Worm (Caenorhabditis elegans): ENCODE results near the gene grd-14.

Gene grd-14

DNA sequence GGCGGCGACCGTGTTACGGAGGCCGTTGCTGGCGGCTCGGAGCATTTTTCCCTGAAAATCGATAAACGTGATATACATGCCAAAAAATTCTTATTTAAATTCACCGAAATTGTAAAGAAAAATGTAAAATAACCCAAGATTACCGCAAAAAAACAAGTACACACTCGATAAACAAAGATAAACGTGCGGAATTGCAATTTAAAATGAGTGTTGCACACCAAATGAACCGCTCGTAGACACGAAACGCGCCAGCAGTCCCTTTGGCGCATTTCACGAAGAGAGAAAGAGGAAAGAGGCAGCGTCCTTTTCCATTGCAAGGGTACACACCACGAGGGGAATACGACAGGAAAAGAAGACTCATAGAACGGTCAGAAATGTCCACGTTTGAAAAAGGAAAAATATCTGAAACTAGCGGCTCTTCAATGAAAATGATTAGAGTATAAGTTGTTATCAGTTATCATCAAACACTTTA is 46.2 kb downstream of the grd-14 start, which contains the start of gene sdha-1 (continued):
- TF ChIP-seq F52B5.7 (tag; optimal IDR thresholded peaks at IDR 0.05) (no peak), nfya-2 (GFP tag; IDR thresholded peaks at IDR 0.05) (no peak), attf-6 (GFP tag; IDR thresholded peaks at IDR 0.05) (no peak), zim-3 (tag; optimal IDR thresholded peaks at IDR 0.05) (no peak), attf-5 (GFP tag; optimal IDR thresholded peaks at IDR 0.05) (peak; percentile 85), sdz-38 (tag; optimal IDR thresholded peaks at IDR 0.05) (no peak), dpl-1 (GFP tag; optimal IDR thresholded peaks at IDR 0.05) (no peak), ekl-4 (GFP tag; IDR thresholded peaks at IDR 0.05) (no peak), zfh-2 (GFP tag; conservative IDR thresholded peaks at IDR 0.05) (peak; percentile 76; the same call in 1 of the 2 replicates), F49E8.2 (tag; optimal IDR thresholded peaks at IDR 0.05; ENCODE audit: insufficient read depth) (no peak), madf-6 (GFP tag; IDR thresholded peaks at IDR 0.05) (no peak), nhr-120 (GFP tag; IDR thresholded peaks at IDR 0.05) (no peak), bed-1 (GFP tag; IDR thresholded peaks at IDR 0.05) (no peak), madf-8 (GFP tag; conservative IDR thresholded peaks at IDR 0.05) (no peak), let-526 (GFP tag; IDR thresholded peaks at IDR 0.05) (peak; percentile 59; the same call in 1 of the 2 replicates), ztf-18 (tag; optimal IDR thresholded peaks at IDR 0.05) (peak; percentile 94), Y95B8A.8 (GFP tag; IDR thresholded peaks at IDR 0.05) (no peak), egrh-3 (GFP tag; IDR thresholded peaks at IDR 0.05) (no peak), mcd-1 (GFP tag; IDR thresholded peaks at IDR 0.05) (peak; percentile 71), B0019.2 (GFP tag; conservative IDR thresholded peaks at IDR 0.05) (no peak), pbrm-1 (GFP tag; IDR thresholded peaks at IDR 0.05) (peak; percentile 53; the same call in 1 of the 2 replicates), ceh-58 (GFP tag; IDR thresholded peaks at IDR 0.05) (no peak), C17E4.6 (GFP tag; IDR thresholded peaks at IDR 0.05) (no peak), ccch-3 (GFP tag; optimal IDR thresholded peaks at IDR 0.05) (no peak), mes-4 (tag; optimal IDR thresholded peaks at IDR 0.05) (no peak), unc-130 (GFP tag; optimal IDR thresholded peaks at IDR 0.05) (no peak), Y67H2A.10 (GFP tag; conservative IDR thresholded peaks at IDR 0.05) (no peak), lin-26 (GFP tag; IDR thresholded peaks at IDR 0.05) (peak; percentile 63; the same call in 1 of the 2 replicates), nhr-179 (tag; optimal IDR thresholded peaks at IDR 0.05) (no peak), snpc-3.4 (tag; optimal IDR thresholded peaks at IDR 0.05) (no peak), tbx-9 (tag; optimal IDR thresholded peaks at IDR 0.05; ENCODE audit: borderline replicate concordance) (no peak), unc-62 (GFP tag; optimal IDR thresholded peaks at IDR 0.05) (peak; percentile 14), ZK185.1 (tag; optimal IDR thresholded peaks at IDR 0.05; ENCODE audit: poor library complexity, severe bottlenecking) (peak; percentile 52), F55B11.4 (tag; optimal IDR thresholded peaks at IDR 0.05; ENCODE audit: borderline replicate concordance, insufficient read depth) (no peak)

- TF ChIP-seq C06A6.2 (GFP tag; conservative IDR thresholded peaks at IDR 0.05) (no peak), cebp-1 (GFP tag; IDR thresholded peaks at IDR 0.05) (no peak), cebp-1 (tag; optimal IDR thresholded peaks at IDR 0.05) (peak; percentile 28), nhr-80 (tag; optimal IDR thresholded peaks at IDR 0.05) (peak; percentile 90)
Measured at ce11 chrX:8549026-8549425, 49.2 kb downstream of the grd-14 start, which contains the start of gene D2021.4. D2021.4 (minus strand) TSS chrX:8549073.

ce11 chrX:8550099-8550498 is 50.3 kb downstream of the grd-14 start:
- peak; percentile 38 for TF ChIP-seq ceh-27 (GFP tag; optimal IDR thresholded peaks at IDR 0.05)
- TF ChIP-seq zfh-2 (GFP tag; conservative IDR thresholded peaks at IDR 0.05), result 0 out of 2 replicates have a peak, but pooled peaks have one; percentile 21
- TF ChIP-seq attf-3 (GFP tag; conservative IDR thresholded peaks at IDR 0.05), result no peak
- 0 out of 2 replicates have a peak, but pooled peaks have one; percentile 40 for TF ChIP-seq K11D2.4 (GFP tag; IDR thresholded peaks at IDR 0.05)
- no peak for TF ChIP-seq snpc-4 (GFP tag; optimal IDR thresholded peaks at IDR 0.05)
- no peak for TF ChIP-seq snpc-4 (tag; optimal IDR thresholded peaks at IDR 0.05)
- TF ChIP-seq hmg-1.2 (GFP tag; IDR thresholded peaks at IDR 0.05), result peak; percentile 40; the same call in 1 of the 2 replicates
- TF ChIP-seq egl-44 (GFP tag; IDR thresholded peaks at IDR 0.05), result no peak
- TF ChIP-seq nfyb-1 (GFP tag; IDR thresholded peaks at IDR 0.05), result 0 out of 2 replicates have a peak, but pooled peaks have one; percentile 60
- TF ChIP-seq tbp1 (GFP tag; optimal IDR thresholded peaks at IDR 0.05), result peak; percentile 17
- TF ChIP-seq die-1 (tag; optimal IDR thresholded peaks at IDR 0.05), result peak; percentile 26
- peak; percentile 86 for TF ChIP-seq lin-40 (tag; optimal IDR thresholded peaks at IDR 0.05)

Measured in whole organism, young adult.